Worm (Caenorhabditis elegans) whole organism, young adult: ENCODE measurements around the gene sqst-5.

ENCODE experiments used
- C06A6.2 ChIP-seq: fragments of 200-800 bp; sonication (Bioruptor generic); conservative IDR thresholded peaks from 2 replicates; pipeline ENCODE4 v1.3.6; 2022; ENCODE audit warnings: missing genetic modification characterization, missing compliant biosample characterization
- F10E7.11 ChIP-seq: sonication (generic microtip); optimal IDR thresholded peaks from 2 replicates; lab custom pipeline; 2017; ENCODE audit warnings: mild to moderate bottlenecking, missing genetic modification characterization, moderate library complexity, missing compliant biosample characterization
- F22D6.2 ChIP-seq: sonication (generic microtip); optimal IDR thresholded peaks from 2 replicates; lab custom pipeline; 2016; ENCODE audit warnings: mild to moderate bottlenecking, missing genetic modification characterization, missing compliant biosample characterization
- F23B12.7 ChIP-seq: sonication (generic microtip); optimal IDR thresholded peaks from 2 replicates; lab custom pipeline; 2017; ENCODE audit warnings: missing genetic modification characterization, mild to moderate bottlenecking, missing compliant biosample characterization, antibody characterized with exemption, moderate library complexity; ENCODE audit not compliant: insufficient read depth
- F49E8.2 ChIP-seq: sonication (generic microtip); optimal IDR thresholded peaks from 3 replicates; lab custom pipeline; 2017; ENCODE audit warnings: missing genetic modification characterization, mild to moderate bottlenecking, missing compliant biosample characterization, antibody characterized with exemption, moderate library complexity; ENCODE audit not compliant: insufficient read depth
- F55B11.4 ChIP-seq: sonication (generic microtip); optimal IDR thresholded peaks from 2 replicates; lab custom pipeline; 2016; ENCODE audit warnings: missing compliant biosample characterization, missing genetic modification characterization, borderline replicate concordance; ENCODE audit not compliant: insufficient read depth
- F57A8.1 ChIP-seq: fragments of 200-800 bp; sonication (Bioruptor generic); optimal IDR thresholded peaks from 2 replicates; lab custom pipeline; 2018; ENCODE audit warnings: mild to moderate bottlenecking, missing genetic modification characterization, moderate library complexity, missing compliant biosample characterization
- F57C9.4 ChIP-seq: sonication (generic microtip); optimal IDR thresholded peaks from 2 replicates; lab custom pipeline; 2017; ENCODE audit warnings: mild to moderate bottlenecking, missing genetic modification characterization, missing compliant biosample characterization
- T26A5.8 ChIP-seq: sonication (generic microtip); optimal IDR thresholded peaks from 2 replicates; lab custom pipeline; 2016; ENCODE audit warnings: missing genetic modification characterization, missing compliant biosample characterization
- ZK185.1 ChIP-seq: sonication (generic microtip); optimal IDR thresholded peaks from 2 replicates; lab custom pipeline; 2016; ENCODE audit warnings: mild to moderate bottlenecking, missing genetic modification characterization, missing compliant biosample characterization; ENCODE audit not compliant: poor library complexity, severe bottlenecking
- ama-1 ChIP-seq, 3 experiments: fragments of 150-350 bp in 1 of 3; sonication (generic microtip) in 2 of 3; optimal IDR thresholded peaks; 2 replicates each; lab custom pipeline; 2014 to 2018; ENCODE audit warnings: missing biosample characterization in 2 of 3, missing genetic modification characterization in 2 of 3, missing genetic modification reagents in 2 of 3
- atf-7 ChIP-seq: sonication (generic microtip); optimal IDR thresholded peaks from 2 replicates; lab custom pipeline; 2017; ENCODE audit warnings: mild to moderate bottlenecking, missing genetic modification characterization, missing compliant biosample characterization
- athp-1 ChIP-seq: sonication (generic microtip); optimal IDR thresholded peaks from 2 replicates; lab custom pipeline; 2017; ENCODE audit warnings: mild to moderate bottlenecking, missing genetic modification characterization, missing compliant biosample characterization
- bed-1 ChIP-seq: fragments of 200-800 bp; sonication (Bioruptor generic); IDR thresholded peaks from 2 replicates; pipeline ENCODE4 v1.3.6; 2022; ENCODE audit warnings: missing genetic modification reagents, missing genetic modification characterization, missing compliant biosample characterization
- ccch-3 ChIP-seq: fragments of 200-800 bp; sonication (Bioruptor generic); optimal IDR thresholded peaks from 2 replicates; lab custom pipeline; 2018; ENCODE audit warnings: mild to moderate bottlenecking, missing genetic modification characterization, missing compliant biosample characterization
- cebp-1 ChIP-seq, 2 experiments: fragments of 200-800 bp in 1 of 2; sonication (Bioruptor generic) in 1 of 2; sonication (generic microtip) in 1 of 2; IDR thresholded peaks in 1 of 2; optimal IDR thresholded peaks in 1 of 2; 2 replicates each; pipeline versions ENCODE4 v1.3.6 to Lab custom; 2017 to 2022; ENCODE audit warnings: missing compliant biosample characterization in 2 of 2, missing genetic modification characterization in 2 of 2, mild to moderate bottlenecking in 1 of 2, missing genetic modification reagents in 1 of 2, moderate library complexity in 1 of 2
- ceh-27 ChIP-seq: fragments of 200-800 bp; sonication (Bioruptor generic); optimal IDR thresholded peaks from 2 replicates; lab custom pipeline; 2018; ENCODE audit warnings: mild to moderate bottlenecking, missing genetic modification characterization, moderate library complexity, missing compliant biosample characterization
- ceh-58 ChIP-seq: fragments of 200-800 bp; sonication (Bioruptor generic); IDR thresholded peaks from 2 replicates; pipeline ENCODE4 v1.3.6; 2022; ENCODE audit warnings: missing genetic modification characterization, missing compliant biosample characterization
- chd-7 ChIP-seq: sonication (generic microtip); optimal IDR thresholded peaks from 2 replicates; lab custom pipeline; 2016; ENCODE audit warnings: mild to moderate bottlenecking, missing genetic modification characterization, moderate library complexity, missing compliant biosample characterization
- dpl-1 ChIP-seq: fragments of 150-350 bp; optimal IDR thresholded peaks from 2 replicates; lab custom pipeline; 2014; ENCODE audit warnings: missing biosample characterization, missing genetic modification reagents, missing genetic modification characterization
- egl-44 ChIP-seq: fragments of 200-800 bp; sonication (Bioruptor generic); IDR thresholded peaks from 2 replicates; pipeline ENCODE4 v1.3.6; 2022; ENCODE audit warnings: missing genetic modification reagents, missing genetic modification characterization, missing compliant biosample characterization
- fkh-3 ChIP-seq: sonication (generic microtip); optimal IDR thresholded peaks from 2 replicates; lab custom pipeline; 2016; ENCODE audit warnings: mild to moderate bottlenecking, missing genetic modification characterization, missing compliant biosample characterization
- gei-17 ChIP-seq: fragments of 200-800 bp; sonication (Bioruptor generic); optimal IDR thresholded peaks from 2 replicates; lab custom pipeline; 2018; ENCODE audit warnings: mild to moderate bottlenecking, missing genetic modification characterization, missing compliant biosample characterization
- hlh-26 ChIP-seq: fragments of 200-800 bp; sonication (Bioruptor generic); conservative IDR thresholded peaks from 2 replicates; pipeline ENCODE4 v1.3.6; 2022; ENCODE audit warnings: missing genetic modification reagents, missing genetic modification characterization, missing compliant biosample characterization
- hmg-20 ChIP-seq: fragments of 200-800 bp; sonication (Bioruptor generic); IDR thresholded peaks from 2 replicates; pipeline ENCODE4 v1.3.6; 2022; ENCODE audit warnings: missing genetic modification reagents, missing genetic modification characterization, missing compliant biosample characterization
- let-526 ChIP-seq: fragments of 200-800 bp; sonication (Bioruptor generic); IDR thresholded peaks from 2 replicates; pipeline ENCODE4 v1.3.6; 2022; ENCODE audit warnings: missing genetic modification reagents, missing genetic modification characterization, missing compliant biosample characterization
- lsl-1 ChIP-seq: fragments of 200-800 bp; sonication (Bioruptor generic); optimal IDR thresholded peaks from 2 replicates; lab custom pipeline; 2018; ENCODE audit warnings: mild to moderate bottlenecking, missing genetic modification characterization, moderate library complexity, missing compliant biosample characterization
- madf-3 ChIP-seq: fragments of 200-800 bp; sonication (Bioruptor generic); IDR thresholded peaks from 2 replicates; pipeline ENCODE4 v1.3.6; 2022; ENCODE audit warnings: missing genetic modification reagents, missing genetic modification characterization, missing compliant biosample characterization
- mcd-1 ChIP-seq: fragments of 200-800 bp; sonication (Bioruptor generic); IDR thresholded peaks from 2 replicates; pipeline ENCODE4 v1.3.6; 2022; ENCODE audit warnings: missing genetic modification reagents, missing genetic modification characterization, missing compliant biosample characterization
- nfyb-1 ChIP-seq: fragments of 200-800 bp; sonication (Bioruptor generic); IDR thresholded peaks from 2 replicates; pipeline ENCODE4 v1.3.6; 2022; ENCODE audit warnings: missing genetic modification reagents, missing genetic modification characterization, missing compliant biosample characterization
- nhr-179 ChIP-seq: sonication (generic microtip); optimal IDR thresholded peaks from 2 replicates; lab custom pipeline; 2016; ENCODE audit warnings: mild to moderate bottlenecking, missing genetic modification characterization, missing compliant biosample characterization
- nhr-27 ChIP-seq: fragments of 200-800 bp; sonication (Bioruptor generic); optimal IDR thresholded peaks from 2 replicates; lab custom pipeline; 2018; ENCODE audit warnings: mild to moderate bottlenecking, missing genetic modification characterization, moderate library complexity, missing compliant biosample characterization
- nhr-80 ChIP-seq: sonication (generic microtip); optimal IDR thresholded peaks from 2 replicates; lab custom pipeline; 2016; ENCODE audit warnings: missing genetic modification characterization, missing compliant biosample characterization
- pbrm-1 ChIP-seq: fragments of 200-800 bp; sonication (Bioruptor generic); IDR thresholded peaks from 2 replicates; pipeline ENCODE4 v1.3.6; 2022; ENCODE audit warnings: missing genetic modification reagents, missing genetic modification characterization, missing compliant biosample characterization
- rec-8 ChIP-seq, 2 experiments: sonication (generic microtip); optimal IDR thresholded peaks; 2 replicates each; lab custom pipeline; 2016; ENCODE audit warnings: mild to moderate bottlenecking in 2 of 2, missing genetic modification characterization in 2 of 2, missing genetic modification reagents in 2 of 2, missing genotype in 2 of 2, missing biosample characterization in 1 of 2, missing compliant biosample characterization in 1 of 2, moderate library complexity in 1 of 2
- repo-1 ChIP-seq: sonication (generic microtip); optimal IDR thresholded peaks from 2 replicates; lab custom pipeline; 2017; ENCODE audit warnings: mild to moderate bottlenecking, missing genetic modification characterization, missing compliant biosample characterization
- rpc-1 ChIP-seq, 2 experiments: fragments of 150-350 bp in 1 of 2; sonication (generic microtip) in 1 of 2; optimal IDR thresholded peaks; 2 replicates each; lab custom pipeline; 2014 to 2018; ENCODE audit warnings: missing biosample characterization in 1 of 2, missing genetic modification characterization in 1 of 2, missing genetic modification reagents in 1 of 2, missing genotype in 1 of 2
- snpc-1.1 ChIP-seq: sonication (generic microtip); optimal IDR thresholded peaks from 2 replicates; lab custom pipeline; 2017; ENCODE audit warnings: missing genetic modification characterization, mild to moderate bottlenecking, missing compliant biosample characterization, antibody characterized with exemption, moderate library complexity, missing genotype, missing genetic modification reagents; ENCODE audit not compliant: insufficient read depth
- somi-1 ChIP-seq: fragments of 200-800 bp; sonication (Bioruptor generic); optimal IDR thresholded peaks from 2 replicates; lab custom pipeline; 2018; ENCODE audit warnings: mild to moderate bottlenecking, missing genetic modification characterization, missing compliant biosample characterization
- sptf-2 ChIP-seq: fragments of 200-800 bp; sonication (Bioruptor generic); optimal IDR thresholded peaks from 2 replicates; lab custom pipeline; 2018; ENCODE audit warnings: mild to moderate bottlenecking, missing genetic modification characterization, missing compliant biosample characterization
- tbp1 ChIP-seq: fragments of 200-800 bp; sonication (Bioruptor generic); optimal IDR thresholded peaks from 2 replicates; lab custom pipeline; 2018; ENCODE audit warnings: mild to moderate bottlenecking, missing genetic modification characterization, missing compliant biosample characterization
- zim-3 ChIP-seq: sonication (generic microtip); optimal IDR thresholded peaks from 2 replicates; lab custom pipeline; 2017; ENCODE audit warnings: mild to moderate bottlenecking, missing genetic modification characterization, moderate library complexity, missing compliant biosample characterization
- ztf-25 ChIP-seq: fragments of 200-800 bp; sonication (Bioruptor generic); IDR thresholded peaks from 2 replicates; pipeline ENCODE4 v1.3.6; 2022; ENCODE audit warnings: missing genetic modification reagents, missing genetic modification characterization, missing compliant biosample characterization
- ztf-3 ChIP-seq: fragments of 200-800 bp; sonication (Bioruptor generic); optimal IDR thresholded peaks from 2 replicates; lab custom pipeline; 2018; ENCODE audit warnings: mild to moderate bottlenecking, missing genetic modification characterization, missing compliant biosample characterization

The sqst-5 gene

ce11 chrIII:146369-146768, 1.1 kb downstream of the sqst-5 start, which contains the start of gene fbxb-84:
TSS of gene fbxb-84 (minus strand) at chrIII:146469.
- no peak for TF ChIP-seq nhr-80
- TF ChIP-seq zim-3 = no peak
- no peak for TF ChIP-seq madf-3 (GFP tag; lab: Robert Waterston, UW)
- TF ChIP-seq somi-1 = no peak
- no peak for TF ChIP-seq F22D6.2 (tag; lab: Kevin White, UChicago)
- no peak for TF ChIP-seq snpc-1.1 (tag; lab: Kevin White, UChicago)
- TF ChIP-seq sptf-2 (GFP tag; lab: Kevin White, UChicago) = no peak
- TF ChIP-seq F10E7.11 (tag; lab: Kevin White, UChicago) = no peak
- no peak for TF ChIP-seq F57A8.1 (GFP tag; lab: Kevin White, UChicago)
- TF ChIP-seq rec-8 (tag; optimal IDR thresholded peaks at IDR 0.05; lab: Kevin White, UChicago) = no peak
- no peak for TF ChIP-seq F23B12.7 (tag; lab: Kevin White, UChicago)
- TF ChIP-seq gei-17 (GFP tag; lab: Kevin White, UChicago) = no peak
- no peak for TF ChIP-seq dpl-1 (GFP tag; lab: Kevin White, UChicago)
- TF ChIP-seq rpc-1 (optimal IDR thresholded peaks at IDR 0.05; lab: Kevin White, UChicago) = no peak
- TF ChIP-seq rpc-1 (tag; optimal IDR thresholded peaks at IDR 0.05; lab: Kevin White, UChicago) = no peak
- TF ChIP-seq pbrm-1 (GFP tag; lab: Robert Waterston, UW) = no peak
- no peak for TF ChIP-seq T26A5.8 (tag; lab: Kevin White, UChicago)
- TF ChIP-seq F55B11.4 (tag; lab: Kevin White, UChicago) = no peak
- no peak for TF ChIP-seq egl-44 (GFP tag; lab: Robert Waterston, UW)

DNA sequence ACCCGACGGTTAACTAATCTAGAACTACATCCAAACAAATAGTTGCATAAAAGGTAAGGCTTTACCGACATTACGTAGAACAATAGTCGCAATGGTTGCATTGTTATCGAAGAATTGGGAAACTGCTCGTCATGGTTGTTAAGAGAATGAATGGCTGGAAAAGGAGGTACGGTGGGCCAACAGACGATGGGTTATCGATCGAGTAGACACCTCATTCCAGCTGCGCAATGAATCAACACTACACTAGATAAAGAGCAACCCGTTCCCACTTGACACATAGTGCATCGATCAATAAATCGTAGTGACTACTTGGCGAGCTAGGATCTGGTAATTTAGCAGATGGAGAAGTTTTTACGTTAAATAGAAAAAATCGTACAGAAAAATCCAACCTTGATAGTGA, 2.3 kb downstream of the sqst-5 start, which contains the start of the genes T17A3.12 and fbxb-83:
T17A3.12 (minus strand) TSS at position 101 of the 400 bp plus-strand sequence.
fbxb-83 (minus strand) TSS at position 134 of the 400 bp plus-strand sequence.
- no peak for TF ChIP-seq hmg-20 (GFP tag; lab: Robert Waterston, UW)
- no peak for TF ChIP-seq C06A6.2 (GFP tag; lab: Robert Waterston, UW)
- TF ChIP-seq ccch-3 (GFP tag; lab: Kevin White, UChicago) = no peak
- no peak for TF ChIP-seq ceh-27 (GFP tag; lab: Kevin White, UChicago)
- no peak for TF ChIP-seq nhr-27
- TF ChIP-seq egl-44 (GFP tag; lab: Robert Waterston, UW) = no peak
- TF ChIP-seq rpc-1 (optimal IDR thresholded peaks at IDR 0.05; lab: Kevin White, UChicago) = no peak
- TF ChIP-seq rpc-1 (tag; optimal IDR thresholded peaks at IDR 0.05; lab: Kevin White, UChicago) = no peak
- TF ChIP-seq ama-1 (optimal IDR thresholded peaks at IDR 0.05; lab: Kevin White, UChicago) = no peak
- TF ChIP-seq ama-1 (GFP tag; optimal IDR thresholded peaks at IDR 0.05; lab: Kevin White, UChicago) = no peak
- no peak for TF ChIP-seq ztf-25 (GFP tag; lab: Robert Waterston, UW)
- TF ChIP-seq let-526 (GFP tag; lab: Robert Waterston, UW) = no peak
- no peak for TF ChIP-seq lsl-1 (GFP tag; lab: Kevin White, UChicago)
- TF ChIP-seq ztf-3 (GFP tag; lab: Kevin White, UChicago) = no peak
- TF ChIP-seq fkh-3 = no peak
- TF ChIP-seq tbp1 (GFP tag; lab: Kevin White, UChicago) = no peak
- no peak for TF ChIP-seq mcd-1 (GFP tag; lab: Robert Waterston, UW)
- TF ChIP-seq dpl-1 (GFP tag; lab: Kevin White, UChicago) = no peak
- no peak for TF ChIP-seq chd-7
- no peak for TF ChIP-seq somi-1
- TF ChIP-seq atf-7 (tag; lab: Kevin White, UChicago) = no peak
- TF ChIP-seq nfyb-1 (GFP tag; lab: Robert Waterston, UW) = no peak

ce11 chrIII:143121-143520, 4.3 kb downstream of the sqst-5 start, which contains the start of gene fbxb-82:
TSS of gene fbxb-82 (minus strand) at chrIII:143221.
- TF ChIP-seq ceh-27 (GFP tag; lab: Kevin White, UChicago) = no peak
- TF ChIP-seq nhr-179 (tag; lab: Kevin White, UChicago) = no peak
- TF ChIP-seq hlh-26 = no peak
- no peak for TF ChIP-seq ceh-58
- no peak for TF ChIP-seq ZK185.1
- no peak for TF ChIP-seq athp-1 (tag; lab: Kevin White, UChicago)
- no peak for TF ChIP-seq F57C9.4
- no peak for TF ChIP-seq F49E8.2 (tag; lab: Kevin White, UChicago)
- no peak for TF ChIP-seq repo-1 (tag; lab: Kevin White, UChicago)
- TF ChIP-seq cebp-1 (GFP tag; IDR thresholded peaks at IDR 0.05; lab: Robert Waterston, UW) = no peak
- TF ChIP-seq cebp-1 (tag; optimal IDR thresholded peaks at IDR 0.05; lab: Kevin White, UChicago) = no peak
- no peak for TF ChIP-seq bed-1 (GFP tag; lab: Robert Waterston, UW)
- TF ChIP-seq, all 124 proteins: peak for 0
